Fruit fly (Drosophila melanogaster): ENCODE data around the gene mbm.

mbm gene

DNA sequence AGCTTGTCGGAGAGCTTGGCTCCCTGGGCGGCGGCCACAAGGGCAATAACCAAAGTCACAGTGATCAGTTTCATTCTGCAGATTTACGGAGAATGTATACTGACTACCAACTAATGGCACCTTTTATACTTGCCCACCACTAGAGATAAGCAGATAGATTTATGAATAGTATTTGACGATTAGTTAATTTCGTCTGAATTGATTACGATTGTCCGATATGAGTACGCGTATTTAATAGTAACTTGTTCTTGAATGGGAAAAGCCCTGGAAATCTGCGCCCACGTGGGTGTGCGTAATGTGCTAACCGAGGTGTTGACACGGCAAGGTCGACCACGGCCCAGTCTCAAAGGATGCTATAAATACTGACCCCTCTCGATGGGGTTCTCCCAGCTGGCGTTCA is 47.6 kb upstream of the mbm start, which contains the start of gene CG11911:
Gene CG11911, minus strand, starts transcription at position 101 of the 400 bp plus-strand sequence.
- TF ChIP-seq Abd-B (GFP tag; optimal IDR thresholded peaks at IDR 0.05) (no peak), dl (GFP tag; optimal IDR thresholded peaks at IDR 0.05; ENCODE audit: insufficient read depth in 1 of 2, partially characterized antibody in 2 of 2) (no peak), Hr78 (GFP tag; optimal IDR thresholded peaks at IDR 0.05) (no peak), GATAd (GFP tag; optimal IDR thresholded peaks at IDR 0.05) (no peak), Myc (optimal IDR thresholded peaks at IDR 0.05) (no peak), psq (GFP tag; optimal IDR thresholded peaks at IDR 0.05) (no peak), tai (GFP tag; optimal IDR thresholded peaks at IDR 0.05) (no peak), OdsH (GFP tag; optimal IDR thresholded peaks at IDR 0.05) (no peak), h (GFP tag; optimal IDR thresholded peaks at IDR 0.05) (no peak), dsf (GFP tag; optimal IDR thresholded peaks at IDR 0.05; ENCODE audit: borderline replicate concordance) (no peak), Mio (GFP tag; optimal IDR thresholded peaks at IDR 0.05) (no peak), CG9705 (GFP tag; optimal IDR thresholded peaks at IDR 0.05) (no peak), Hnf4 (GFP tag; optimal IDR thresholded peaks at IDR 0.05) (no peak), sage (GFP tag; optimal IDR thresholded peaks at IDR 0.05) (no peak), Sp1 (GFP tag; optimal IDR thresholded peaks at IDR 0.05) (no peak)

DNA sequence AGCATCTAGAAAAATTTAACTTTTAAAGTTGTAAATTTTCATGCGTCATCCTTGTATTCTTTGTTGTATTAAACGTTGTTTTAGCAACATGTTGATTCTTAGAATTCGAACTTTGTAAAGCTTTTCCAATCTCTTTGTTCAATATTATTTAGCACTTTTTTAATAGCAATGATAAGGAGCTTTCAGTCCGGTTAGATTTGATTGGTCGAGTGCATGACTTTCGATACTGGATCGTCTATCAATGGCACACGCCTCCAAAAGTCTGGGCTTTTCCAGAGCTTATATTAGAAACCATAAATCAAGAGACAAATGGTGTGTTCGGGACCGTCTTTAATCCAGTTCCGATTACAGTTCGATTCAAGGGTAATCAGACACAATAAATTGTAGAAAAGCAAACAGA is 46.2 kb upstream of the mbm start:
- TF ChIP-seq N (GFP tag; optimal IDR thresholded peaks at IDR 0.05) (no peak), psq (GFP tag; optimal IDR thresholded peaks at IDR 0.05) (no peak), HLH106 (tag; optimal IDR thresholded peaks at IDR 0.05) (no peak), usp (GFP tag; optimal IDR thresholded peaks at IDR 0.05) (no peak), h (GFP tag; optimal IDR thresholded peaks at IDR 0.05) (no peak), dl (GFP tag; optimal IDR thresholded peaks at IDR 0.05; ENCODE audit: insufficient read depth in 1 of 2, partially characterized antibody in 2 of 2) (no peak), Mio (GFP tag; optimal IDR thresholded peaks at IDR 0.05) (no peak), rgr (GFP tag; optimal IDR thresholded peaks at IDR 0.05) (no peak), brk (GFP tag; optimal IDR thresholded peaks at IDR 0.05) (no peak), sage (GFP tag; optimal IDR thresholded peaks at IDR 0.05) (no peak), dmrt93B (GFP tag; optimal IDR thresholded peaks at IDR 0.05) (no peak), Dif (GFP tag; optimal IDR thresholded peaks at IDR 0.05; ENCODE audit: partially characterized antibody) (no peak), ey (GFP tag; optimal IDR thresholded peaks at IDR 0.05) (no peak), Hr78 (GFP tag; optimal IDR thresholded peaks at IDR 0.05) (no peak)

dm6 chr2L:319159-319558 is 45.6 kb upstream of the mbm start, which contains the start of gene CG11912:
TSS of gene CG11912 (minus strand) at chr2L:319259.
- TF ChIP-seq HLH106 (tag; optimal IDR thresholded peaks at IDR 0.05): no peak
- no peak for TF ChIP-seq Rel (GFP tag; optimal IDR thresholded peaks at IDR 0.05)
- peak; percentile 85 for TF ChIP-seq Rel (tag; optimal IDR thresholded peaks at IDR 0.05)
- TF ChIP-seq N (GFP tag; optimal IDR thresholded peaks at IDR 0.05): no peak
- no peak for TF ChIP-seq Hr83 (GFP tag; optimal IDR thresholded peaks at IDR 0.05; ENCODE audit: poor library complexity, severe bottlenecking)
- no peak for TF ChIP-seq dl (GFP tag; optimal IDR thresholded peaks at IDR 0.05; ENCODE audit: insufficient read depth in 1 of 2, partially characterized antibody in 2 of 2)

- TF ChIP-seq Vsx2 (GFP tag; optimal IDR thresholded peaks at IDR 0.05; ENCODE audit: partially characterized antibody) (peak; percentile 14), CG32264 (GFP tag; optimal IDR thresholded peaks at IDR 0.05) (no peak)
These were observed 36.4 kb upstream of the mbm start for dm6 chr2L:309812-310431.

dm6 chr2L:309177-309576 is 35.7 kb upstream of the mbm start:
- TF ChIP-seq h (GFP tag; optimal IDR thresholded peaks at IDR 0.05) (no peak), dl (GFP tag; optimal IDR thresholded peaks at IDR 0.05; ENCODE audit: insufficient read depth in 1 of 2, partially characterized antibody in 2 of 2) (no peak), usp (GFP tag; optimal IDR thresholded peaks at IDR 0.05) (no peak), sv (GFP tag; optimal IDR thresholded peaks at IDR 0.05) (no peak), Jra (GFP tag; optimal IDR thresholded peaks at IDR 0.05) (no peak), Hr78 (GFP tag; optimal IDR thresholded peaks at IDR 0.05) (no peak), Abd-B (GFP tag; optimal IDR thresholded peaks at IDR 0.05) (no peak), CG9705 (GFP tag; optimal IDR thresholded peaks at IDR 0.05) (no peak), Dfd (GFP tag; optimal IDR thresholded peaks at IDR 0.05) (no peak), woc (GFP tag; optimal IDR thresholded peaks at IDR 0.05) (peak; percentile 15), pan (optimal IDR thresholded peaks at IDR 0.05) (peak; percentile 39), sage (GFP tag; optimal IDR thresholded peaks at IDR 0.05) (no peak)

Measured in whole organism, wandering third instar larva.